Fruit fly (Drosophila melanogaster) whole organism, embryonic: ENCODE data around the gene Rab26.
A peak's percentile ranks its signal among the peaks of the same experiment; 100 is the strongest.

Experiments
- ATbp ChIP-seq: fragments of 200-800 bp; sonication (Bioruptor generic); optimal IDR thresholded peaks from 2 replicates; lab custom pipeline; 2017; ENCODE audit warnings: missing biosample characterization, mild to moderate bottlenecking, missing genetic modification characterization, missing genetic modification reagents
- Asciz ChIP-seq: fragments of 200-800 bp; sonication (Bioruptor generic); optimal IDR thresholded peaks from 2 replicates; lab custom pipeline; 2017; ENCODE audit warnings: missing biosample characterization, mild to moderate bottlenecking, missing genetic modification characterization, missing genetic modification reagents
- Atf3 ChIP-seq: fragments of 200-800 bp; sonication (Bioruptor generic); optimal IDR thresholded peaks from 3 replicates; lab custom pipeline; 2016; ENCODE audit warnings: missing biosample characterization, missing genetic modification characterization
- Bteb2 ChIP-seq: fragments of 200-800 bp; sonication (Bioruptor generic); optimal IDR thresholded peaks from 2 replicates; lab custom pipeline; 2016; ENCODE audit warnings: missing biosample characterization, missing genetic modification characterization
- CG10274 ChIP-seq: fragments of 200-800 bp; sonication (Bioruptor generic); optimal IDR thresholded peaks from 3 replicates; lab custom pipeline; 2017; ENCODE audit warnings: missing biosample characterization, mild to moderate bottlenecking, missing genetic modification characterization
- CG11085 ChIP-seq: fragments of 200-800 bp; sonication (Bioruptor generic); IDR thresholded peaks from 2 replicates; pipeline ENCODE4 v1.3.6; 2022; ENCODE audit warnings: missing biosample characterization, missing genetic modification characterization
- CG11093 ChIP-seq: fragments of 200-800 bp; sonication (Bioruptor generic); IDR thresholded peaks from 3 replicates; pipeline ENCODE4 v1.3.6; 2022; ENCODE audit warnings: missing biosample characterization, missing genetic modification characterization
- CG11560 ChIP-seq: fragments of 200-800 bp; sonication (Bioruptor generic); IDR thresholded peaks from 3 replicates; pipeline ENCODE4 v1.3.6; 2022; ENCODE audit warnings: missing biosample characterization, missing genetic modification characterization
- CG11695 ChIP-seq: fragments of 200-800 bp; sonication (Bioruptor generic); IDR thresholded peaks from 3 replicates; pipeline ENCODE4 v1.3.6; 2022; ENCODE audit warnings: missing biosample characterization, missing genetic modification characterization
- CG14050 ChIP-seq: fragments of 200-800 bp; sonication (Bioruptor generic); IDR thresholded peaks from 3 replicates; pipeline ENCODE4 v1.3.6; 2022; ENCODE audit warnings: missing biosample characterization, missing genetic modification characterization
- CG15073 ChIP-seq: fragments of 200-800 bp; sonication (Bioruptor generic); optimal IDR thresholded peaks from 2 replicates; lab custom pipeline; 2016; ENCODE audit warnings: missing biosample characterization, missing genetic modification characterization
- CG15269 ChIP-seq: fragments of 200-800 bp; sonication (Bioruptor generic); optimal IDR thresholded peaks from 2 replicates; lab custom pipeline; 2018; ENCODE audit warnings: missing biosample characterization, mild to moderate bottlenecking, missing genetic modification characterization, moderate library complexity
- CG17328 ChIP-seq: fragments of 200-800 bp; sonication (Bioruptor generic); IDR thresholded peaks from 2 replicates; pipeline ENCODE4 v1.3.6; 2022; ENCODE audit warnings: missing biosample characterization, missing genetic modification characterization
- CG17568 ChIP-seq: fragments of 200-800 bp; sonication (Bioruptor generic); optimal IDR thresholded peaks from 2 replicates; lab custom pipeline; 2018; ENCODE audit warnings: missing biosample characterization, mild to moderate bottlenecking, missing genetic modification characterization, moderate library complexity
- CG2129 ChIP-seq: fragments of 200-800 bp; sonication (Bioruptor generic); IDR thresholded peaks from 2 replicates; pipeline ENCODE4 v1.3.6; 2022; ENCODE audit warnings: missing biosample characterization, missing genetic modification characterization; ENCODE audit not compliant: partially characterized antibody
- CG2712 ChIP-seq: fragments of 200-800 bp; optimal IDR thresholded peaks from 3 replicates; lab custom pipeline; 2019; ENCODE audit warnings: missing biosample characterization, mild to moderate bottlenecking, missing genetic modification characterization, moderate library complexity
- CG31365 ChIP-seq: fragments of 200-800 bp; sonication (Bioruptor generic); optimal IDR thresholded peaks from 2 replicates; lab custom pipeline; 2018; ENCODE audit warnings: missing biosample characterization, mild to moderate bottlenecking, missing genetic modification characterization
- CG3163 ChIP-seq: fragments of 200-800 bp; sonication (Bioruptor generic); optimal IDR thresholded peaks from 3 replicates; lab custom pipeline; 2016; ENCODE audit warnings: missing biosample characterization, missing genetic modification characterization
- CG4424 ChIP-seq: fragments of 200-800 bp; sonication (Bioruptor generic); optimal IDR thresholded peaks from 3 replicates; lab custom pipeline; 2016; ENCODE audit warnings: missing biosample characterization, missing genetic modification characterization
- CG4820 ChIP-seq: fragments of 200-800 bp; sonication (Bioruptor generic); optimal IDR thresholded peaks from 3 replicates; lab custom pipeline; 2016; ENCODE audit warnings: missing biosample characterization, missing genetic modification characterization
- CG6254 ChIP-seq: fragments of 200-800 bp; sonication (Bioruptor generic); optimal IDR thresholded peaks from 3 replicates; lab custom pipeline; 2017; ENCODE audit warnings: mild to moderate bottlenecking, missing biosample characterization, missing genetic modification reagents, missing genetic modification characterization
- CG6683 ChIP-seq: fragments of 200-800 bp; sonication (Bioruptor generic); optimal IDR thresholded peaks from 2 replicates; lab custom pipeline; 2017; ENCODE audit warnings: missing biosample characterization, mild to moderate bottlenecking, missing genetic modification characterization, missing genetic modification reagents
- CG7271 ChIP-seq: fragments of 200-800 bp; sonication (Bioruptor generic); optimal IDR thresholded peaks from 2 replicates; lab custom pipeline; 2018; ENCODE audit warnings: missing biosample characterization, mild to moderate bottlenecking, missing genetic modification characterization, moderate library complexity
- CG7987 ChIP-seq: fragments of 200-800 bp; sonication (Bioruptor generic); optimal IDR thresholded peaks from 2 replicates; lab custom pipeline; 2018; ENCODE audit warnings: missing biosample characterization, mild to moderate bottlenecking, missing genetic modification characterization, moderate library complexity
- CG8478 ChIP-seq: fragments of >200 bp; optimal IDR thresholded peaks from 2 replicates; lab custom pipeline; 2018
- Doc3 ChIP-seq: fragments of 200-800 bp; sonication (Bioruptor generic); IDR thresholded peaks from 3 replicates; pipeline ENCODE4 v1.3.6; 2022; ENCODE audit warnings: missing biosample characterization, missing genetic modification characterization; ENCODE audit not compliant: partially characterized antibody
- ERR ChIP-seq: fragments of 200-800 bp; sonication (Bioruptor generic); optimal IDR thresholded peaks from 2 replicates; lab custom pipeline; 2016; ENCODE audit warnings: missing biosample characterization, missing genetic modification characterization
- HLH3B ChIP-seq: fragments of 200-800 bp; sonication (Bioruptor generic); IDR thresholded peaks from 2 replicates; pipeline ENCODE4 v1.3.6; 2022; ENCODE audit warnings: missing biosample characterization, missing genetic modification characterization
- HLHmδ ChIP-seq: fragments of 200-800 bp; sonication (Bioruptor generic); optimal IDR thresholded peaks from 2 replicates; lab custom pipeline; 2018; ENCODE audit warnings: missing biosample characterization, mild to moderate bottlenecking, missing genetic modification characterization, moderate library complexity
- Hr39 ChIP-seq: fragments of >200 bp; optimal IDR thresholded peaks from 2 replicates; lab custom pipeline; 2017
- Lpt ChIP-seq: fragments of >200 bp; optimal IDR thresholded peaks from 2 replicates; lab custom pipeline; 2018; ENCODE audit warnings: missing biosample characterization, missing genetic modification characterization
- Max ChIP-seq: fragments of 200-800 bp; sonication (Bioruptor generic); optimal IDR thresholded peaks from 2 replicates; lab custom pipeline; 2016; ENCODE audit warnings: missing biosample characterization, mild to moderate bottlenecking, missing genetic modification characterization
- Spps ChIP-seq: fragments of 200-800 bp; sonication (Bioruptor generic); optimal IDR thresholded peaks from 2 replicates; lab custom pipeline; 2018; ENCODE audit warnings: missing biosample characterization, mild to moderate bottlenecking, missing genetic modification characterization
- ase ChIP-seq: fragments of 200-800 bp; sonication (Bioruptor generic); IDR thresholded peaks from 3 replicates; pipeline ENCODE4 v1.3.6; 2022; ENCODE audit warnings: missing biosample characterization, missing genetic modification characterization
- bcd ChIP-seq: fragments of 200-800 bp; sonication (Bioruptor generic); optimal IDR thresholded peaks from 2 replicates; lab custom pipeline; 2017; ENCODE audit warnings: missing biosample characterization, mild to moderate bottlenecking, missing genetic modification characterization
- cas ChIP-seq: fragments of 200-800 bp; sonication (Bioruptor generic); IDR thresholded peaks from 2 replicates; pipeline ENCODE4 v1.3.6; 2022; ENCODE audit warnings: missing biosample characterization, missing genetic modification characterization
- dm ChIP-seq: fragments of 200-800 bp; sonication (Bioruptor generic); optimal IDR thresholded peaks from 3 replicates; lab custom pipeline; 2016; ENCODE audit warnings: missing biosample characterization, missing genetic modification characterization
- gsb ChIP-seq: fragments of 200-800 bp; sonication (Bioruptor generic); IDR thresholded peaks from 2 replicates; pipeline ENCODE4 v1.3.6; 2022; ENCODE audit warnings: missing biosample characterization, missing genetic modification characterization
- insv ChIP-seq, 2 experiments: fragments of 200-800 bp; sonication (Bioruptor generic); optimal IDR thresholded peaks; 3 replicates each; lab custom pipeline; 2016 to 2018; ENCODE audit warnings: missing biosample characterization in 2 of 2, missing genetic modification characterization in 2 of 2
- lov ChIP-seq, 2 experiments: fragments of 200-800 bp in 1 of 2; fragments of >200 bp in 1 of 2; sonication (Bioruptor generic) in 1 of 2; IDR thresholded peaks in 1 of 2; optimal IDR thresholded peaks in 1 of 2; 2 replicates in 1 of 2; 3 replicates in 1 of 2; pipeline versions ENCODE4 v1.3.6 to Lab custom; 2017 to 2022; ENCODE audit warnings: missing biosample characterization in 1 of 2, missing genetic modification characterization in 1 of 2
- nmo ChIP-seq: fragments of 200-800 bp; sonication (Bioruptor generic); optimal IDR thresholded peaks from 2 replicates; lab custom pipeline; 2018; ENCODE audit warnings: missing biosample characterization, mild to moderate bottlenecking, missing genetic modification characterization, moderate library complexity
- oc ChIP-seq: fragments of 200-800 bp; sonication (Bioruptor generic); optimal IDR thresholded peaks from 2 replicates; lab custom pipeline; 2018; ENCODE audit warnings: missing biosample characterization, mild to moderate bottlenecking, missing genetic modification characterization, moderate library complexity
- pnt ChIP-seq: fragments of 200-800 bp; sonication (Bioruptor generic); optimal IDR thresholded peaks from 3 replicates; lab custom pipeline; 2016; ENCODE audit warnings: missing biosample characterization, missing genetic modification characterization
- prd ChIP-seq, 3 experiments: fragments of >200 bp in 2 of 3; fragments of 200-800 bp in 1 of 3; sonication (Bioruptor generic) in 1 of 3; optimal IDR thresholded peaks in 2 of 3; IDR thresholded peaks in 1 of 3; 2 replicates in 2 of 3; 3 replicates in 1 of 3; pipeline versions ENCODE4 v1.3.6 to Lab custom; 2017 to 2022; ENCODE audit warnings: missing biosample characterization in 1 of 3, missing genetic modification characterization in 1 of 3
- ro ChIP-seq: fragments of 200-800 bp; sonication (Bioruptor generic); IDR thresholded peaks from 2 replicates; pipeline ENCODE4 v1.3.6; 2022; ENCODE audit warnings: missing biosample characterization, missing genetic modification characterization
- salm ChIP-seq: fragments of 200-800 bp; sonication (Bioruptor generic); optimal IDR thresholded peaks from 2 replicates; lab custom pipeline; 2018; ENCODE audit warnings: missing biosample characterization, mild to moderate bottlenecking, missing genetic modification characterization
- slou ChIP-seq: fragments of 200-800 bp; sonication (Bioruptor generic); optimal IDR thresholded peaks from 3 replicates; lab custom pipeline; 2016; ENCODE audit warnings: missing biosample characterization, missing genetic modification characterization
- tin ChIP-seq: fragments of 200-800 bp; sonication (Bioruptor generic); optimal IDR thresholded peaks from 3 replicates; lab custom pipeline; 2016; ENCODE audit warnings: missing biosample characterization, missing genetic modification characterization
- twi ChIP-seq: fragments of 200-800 bp; optimal IDR thresholded peaks from 2 replicates; lab custom pipeline; 2019; ENCODE audit warnings: missing biosample characterization, mild to moderate bottlenecking, missing genetic modification characterization, moderate library complexity

Rab26 gene

dm6 chr3L:21285639-21286338 is 32.8 kb upstream of the Rab26 start, which contains the start of the genes CG12974 and pzg (continued):
- TF ChIP-seq HLH3B (GFP tag; lab: Robert Waterston, UW) (peak; percentile 87), twi (tag; lab: Kevin White, UChicago) (peak; percentile 63), CG7987 (GFP tag; lab: Kevin White, UChicago) (peak; percentile 75), CG4820 (peak; percentile 77), nmo (peak; percentile 94), slou (peak; percentile 46), Bteb2 (GFP tag; lab: Kevin White, UChicago) (peak; percentile 62), cas (GFP tag; lab: Robert Waterston, UW) (peak; percentile 36; the same call in 1 of the 2 replicates), CG2712 (tag; lab: Kevin White, UChicago) (peak; percentile 85), CG17328 (GFP tag; lab: Robert Waterston, UW) (peak; percentile 62), Atf3 (GFP tag; lab: Kevin White, UChicago) (peak; percentile 55), CG11695 (GFP tag; lab: Robert Waterston, UW) (peak; percentile 34; the same call in 1 of the 3 replicates), Spps (peak; percentile 14), CG2129 (GFP tag; lab: Robert Waterston, UW) (no peak), CG10274 (GFP tag; lab: Kevin White, UChicago) (peak; percentile 41), CG3163 (peak; percentile 64), tin (GFP tag; lab: Kevin White, UChicago) (peak; percentile 64), ERR (peak; percentile 79), CG15073 (GFP tag; lab: Kevin White, UChicago) (no peak), CG6683 (no peak), dm (GFP tag; lab: Kevin White, UChicago) (peak; percentile 84), prd (optimal IDR thresholded peaks at IDR 0.05; lab: Kevin White, UChicago) (no peak), prd (GFP tag; IDR thresholded peaks at IDR 0.05; lab: Robert Waterston, UW) (peak; percentile 91), CG17568 (no peak), Lpt (no peak), CG11093 (peak; percentile 71; the same call in 2 of the 3 replicates), CG11560 (tag; lab: Robert Waterston, UW) (peak; percentile 65; the same call in 2 of the 3 replicates), CG7271 (tag; lab: Kevin White, UChicago) (peak; percentile 64), gsb (GFP tag; lab: Robert Waterston, UW) (peak; percentile 70), CG8478 (lab: Kevin White, UChicago) (peak; percentile 94), bcd (GFP tag; lab: Kevin White, UChicago) (peak; percentile 87), CG6254 (GFP tag; lab: Kevin White, UChicago) (no peak), CG14050 (GFP tag; lab: Robert Waterston, UW) (peak; percentile 56), ro (GFP tag; lab: Robert Waterston, UW) (peak; percentile 64; the same call in 1 of the 2 replicates), ase (GFP tag; lab: Robert Waterston, UW) (peak; percentile 81), Max (GFP tag; lab: Kevin White, UChicago) (peak; percentile 82), salm (tag; lab: Kevin White, UChicago) (peak; percentile 15), Hr39 (lab: Kevin White, UChicago) (no peak), lov (optimal IDR thresholded peaks at IDR 0.05; lab: Kevin White, UChicago) (no peak), lov (GFP tag; IDR thresholded peaks at IDR 0.05; lab: Robert Waterston, UW) (peak; percentile 81; the same call in 2 of the 3 replicates), HLHmδ (GFP tag; lab: Kevin White, UChicago) (peak; percentile 69), CG31365 (tag; lab: Kevin White, UChicago) (no peak), CG15269 (tag; lab: Kevin White, UChicago) (peak; percentile 59), CG4424 (peak; percentile 83), pnt (peak; percentile 65), Asciz (GFP tag; lab: Kevin White, UChicago) (no peak), oc (tag; lab: Kevin White, UChicago) (no peak), Doc3 (no peak), CG11085 (GFP tag; lab: Robert Waterston, UW) (peak; percentile 59; the same call in 1 of the 2 replicates), insv (GFP tag; optimal IDR thresholded peaks at IDR 0.05; lab: Kevin White, UChicago) (peak in 1 of 2 experiments; percentile 42), ATbp (GFP tag; lab: Kevin White, UChicago) (peak; percentile 55)
